Fruit fly (Drosophila melanogaster): ENCODE data around the gene CG7488.

- TF ChIP-seq Hmr (GFP tag; optimal IDR thresholded peaks at IDR 0.05) (no peak), stwl (tag; optimal IDR thresholded peaks at IDR 0.05) (no peak), CG14965 (GFP tag; optimal IDR thresholded peaks at IDR 0.05; ENCODE audit: borderline replicate concordance) (no peak), shn (GFP tag; optimal IDR thresholded peaks at IDR 0.05) (no peak), Fer3 (tag; optimal IDR thresholded peaks at IDR 0.05) (no peak)
Observed at dm6 chr3R:12998234-12998591, 2.8 kb downstream of the CG7488 start.

Data from whole organism, embryonic.